Fruit fly (Drosophila melanogaster): ENCODE results near the gene aus.
A peak's percentile ranks its signal among the peaks of the same experiment; 100 is the strongest.

Gene aus

dm6 chr3R:21339006-21339420 is 10.4 kb downstream of the aus start (continued):
- TF ChIP-seq Asciz (GFP tag; optimal IDR thresholded peaks at IDR 0.05) (peak; percentile 58), CG13123 (GFP tag; optimal IDR thresholded peaks at IDR 0.05) (no peak), CG42726 (GFP tag; IDR thresholded peaks at IDR 0.05; ENCODE audit: partially characterized antibody) (no peak), nau (GFP tag; optimal IDR thresholded peaks at IDR 0.05) (peak; percentile 53), CG31388 (GFP tag; optimal IDR thresholded peaks at IDR 0.05) (no peak), chm (GFP tag; IDR thresholded peaks at IDR 0.05) (no peak), CG1832 (GFP tag; optimal IDR thresholded peaks at IDR 0.05) (no peak), usp (GFP tag; optimal IDR thresholded peaks at IDR 0.05) (no peak), odd (GFP tag; optimal IDR thresholded peaks at IDR 0.05) (peak; percentile 0), CG8944 (GFP tag; optimal IDR thresholded peaks at IDR 0.05) (no peak), Oaz (GFP tag; IDR thresholded peaks at IDR 0.05) (no peak), NC2β (GFP tag; optimal IDR thresholded peaks at IDR 0.05) (no peak), CG13624 (GFP tag; optimal IDR thresholded peaks at IDR 0.05) (peak; percentile 12), CG15011 (GFP tag; optimal IDR thresholded peaks at IDR 0.05) (peak; percentile 33), Lim3 (GFP tag; IDR thresholded peaks at IDR 0.05) (no peak), Pdp1 (GFP tag; optimal IDR thresholded peaks at IDR 0.05) (peak in 1 of 2 experiments; percentile 45), sisA (GFP tag; IDR thresholded peaks at IDR 0.05) (peak; percentile 42; the same call in 1 of the 2 replicates), Kr (GFP tag; optimal IDR thresholded peaks at IDR 0.05) (no peak), Drgx (GFP tag; IDR thresholded peaks at IDR 0.05) (no peak), vnd (GFP tag; IDR thresholded peaks at IDR 0.05; ENCODE audit: partially characterized antibody) (no peak), tgo (GFP tag; IDR thresholded peaks at IDR 0.05) (peak; percentile 49; the same call in 2 of the 3 replicates), Doc2 (GFP tag; IDR thresholded peaks at IDR 0.05) (no peak), dysf (GFP tag; IDR thresholded peaks at IDR 0.05) (peak; percentile 67; the same call in 2 of the 3 replicates), mld (GFP tag; IDR thresholded peaks at IDR 0.05; ENCODE audit: partially characterized antibody) (no peak), bab2 (GFP tag; optimal IDR thresholded peaks at IDR 0.05) (no peak), lilli (GFP tag; optimal IDR thresholded peaks at IDR 0.05) (peak; percentile 7), Ssrp (tag; optimal IDR thresholded peaks at IDR 0.05) (peak; percentile 77), CG8478 (optimal IDR thresholded peaks at IDR 0.05) (no peak), Bdp1 (GFP tag; optimal IDR thresholded peaks at IDR 0.05) (no peak), Dref (GFP tag; IDR thresholded peaks at IDR 0.05) (no peak), MTF-1 (GFP tag; optimal IDR thresholded peaks at IDR 0.05; ENCODE audit: borderline replicate concordance) (no peak), pros (GFP tag; optimal IDR thresholded peaks at IDR 0.05) (no peak), eve (GFP tag; optimal IDR thresholded peaks at IDR 0.05) (no peak), Oli (tag; optimal IDR thresholded peaks at IDR 0.05) (peak; percentile 71), Fer2 (tag; optimal IDR thresholded peaks at IDR 0.05) (no peak), CG10321 (GFP tag; IDR thresholded peaks at IDR 0.05) (no peak), Camta (GFP tag; optimal IDR thresholded peaks at IDR 0.05) (peak; percentile 16), CG16779 (GFP tag; IDR thresholded peaks at IDR 0.05) (no peak), CG1602 (GFP tag; optimal IDR thresholded peaks at IDR 0.05) (peak; percentile 33), br (optimal IDR thresholded peaks at IDR 0.05) (no peak), CG1792 (GFP tag; optimal IDR thresholded peaks at IDR 0.05) (no peak), CG2889 (GFP tag; IDR thresholded peaks at IDR 0.05) (no peak), ash1 (GFP tag; optimal IDR thresholded peaks at IDR 0.05) (no peak), CG18619 (GFP tag; optimal IDR thresholded peaks at IDR 0.05) (peak; percentile 68), Nf-YA (GFP tag; IDR thresholded peaks at IDR 0.05) (no peak), Elba2 (GFP tag; optimal IDR thresholded peaks at IDR 0.05) (no peak), CG7271 (tag; optimal IDR thresholded peaks at IDR 0.05) (no peak), C15 (GFP tag; IDR thresholded peaks at IDR 0.05) (no peak), CG14965 (GFP tag; optimal IDR thresholded peaks at IDR 0.05; ENCODE audit: borderline replicate concordance) (no peak), mam (GFP tag; optimal IDR thresholded peaks at IDR 0.05) (peak; percentile 43), Scr (GFP tag; IDR thresholded peaks at IDR 0.05; ENCODE audit: partially characterized antibody) (no peak), sr (GFP tag; IDR thresholded peaks at IDR 0.05) (no peak), CG17568 (GFP tag; optimal IDR thresholded peaks at IDR 0.05) (peak; percentile 39)

Measured in whole organism, embryonic.